Fruit fly (Drosophila melanogaster): ENCODE measurements around the gene nAChRbeta1.

Gene nAChRbeta1

DNA sequence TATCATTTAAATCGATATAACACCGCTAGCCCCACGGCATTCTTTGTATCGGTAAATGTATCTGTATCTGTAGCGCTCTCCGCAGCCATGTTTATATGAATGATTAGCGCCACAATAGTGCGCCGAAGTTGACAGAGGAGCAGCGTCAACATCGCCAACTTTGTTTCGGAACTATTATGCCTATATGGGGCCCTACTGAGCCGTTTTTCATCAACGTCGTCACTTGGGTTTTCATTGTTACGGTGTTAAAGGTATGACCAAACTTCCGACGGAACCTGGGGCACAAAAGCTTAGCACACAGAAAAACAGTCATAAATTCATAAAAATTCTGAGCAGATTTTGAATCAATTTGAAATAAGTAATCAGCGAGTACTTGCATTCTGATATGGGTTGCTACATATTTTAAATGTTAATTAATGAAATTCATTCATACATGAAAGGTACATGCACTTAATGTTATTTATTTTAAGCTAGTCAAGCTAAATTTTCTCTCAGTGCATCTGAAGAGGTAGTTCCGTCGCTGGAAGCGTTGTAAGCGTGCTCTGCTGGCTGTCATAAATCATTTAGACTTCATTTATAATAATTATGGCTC, 32.4 kb downstream of the nAChRbeta1 start, which contains the start of gene CG15023:
TSS of gene CG15023 (minus strand) at position 51 of the 592 bp plus-strand sequence.
- TF ChIP-seq ey (GFP tag; optimal IDR thresholded peaks at IDR 0.05) (no peak), Sp1 (GFP tag; optimal IDR thresholded peaks at IDR 0.05) (no peak), brk (GFP tag; optimal IDR thresholded peaks at IDR 0.05) (no peak), dsf (GFP tag; optimal IDR thresholded peaks at IDR 0.05; ENCODE audit: borderline replicate concordance) (no peak), Rel (GFP tag; optimal IDR thresholded peaks at IDR 0.05) (no peak), Rel (tag; optimal IDR thresholded peaks at IDR 0.05) (no peak), Hr83 (GFP tag; optimal IDR thresholded peaks at IDR 0.05; ENCODE audit: poor library complexity, severe bottlenecking) (no peak), tai (GFP tag; optimal IDR thresholded peaks at IDR 0.05) (no peak), psq (GFP tag; optimal IDR thresholded peaks at IDR 0.05) (no peak)

- no peak for TF ChIP-seq fru (GFP tag; optimal IDR thresholded peaks at IDR 0.05)
- no peak for TF ChIP-seq brk (GFP tag; optimal IDR thresholded peaks at IDR 0.05)
- no peak for TF ChIP-seq woc (GFP tag; optimal IDR thresholded peaks at IDR 0.05)
- TF ChIP-seq jim (GFP tag; optimal IDR thresholded peaks at IDR 0.05) = no peak
- no peak for TF ChIP-seq rgr (GFP tag; optimal IDR thresholded peaks at IDR 0.05)
These were observed 34.7 kb downstream of the nAChRbeta1 start, which contains the start of gene CG15024 for dm6 chr3L:4463773-4464301. CG15024 (minus strand) TSS chr3L:4463823.

DNA sequence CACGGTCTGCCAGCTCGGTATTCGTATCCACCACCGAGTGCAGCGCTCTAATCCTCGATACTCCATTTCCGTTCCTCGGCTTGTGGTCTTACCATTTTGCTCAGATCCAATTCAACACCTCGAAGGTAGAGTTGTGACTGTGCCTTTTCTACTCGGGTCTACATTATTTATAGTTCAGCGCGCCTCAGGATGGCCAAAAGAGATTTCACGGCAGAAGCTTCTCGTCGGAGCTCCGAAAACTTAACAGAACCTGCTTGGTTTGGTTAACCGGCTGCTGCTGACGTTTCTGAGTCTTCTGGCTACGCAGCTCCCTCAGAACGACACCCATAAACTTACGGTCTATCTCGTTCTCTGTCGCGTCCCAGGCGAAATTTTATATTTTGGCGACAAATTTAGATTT, 37.4 kb downstream of the nAChRbeta1 start, which contains the start of gene CG32241:
TSS of gene CG32241 (minus strand) at position 101 of the 400 bp plus-strand sequence.
- no peak for TF ChIP-seq brk (GFP tag; optimal IDR thresholded peaks at IDR 0.05)
- no peak for TF ChIP-seq Jra (GFP tag; optimal IDR thresholded peaks at IDR 0.05)
- TF ChIP-seq Sp1 (GFP tag; optimal IDR thresholded peaks at IDR 0.05) = no peak
- no peak for TF ChIP-seq foxo (GFP tag; optimal IDR thresholded peaks at IDR 0.05)
- TF ChIP-seq Mio (GFP tag; optimal IDR thresholded peaks at IDR 0.05) = no peak
- TF ChIP-seq Abd-B (GFP tag; optimal IDR thresholded peaks at IDR 0.05) = no peak
- no peak for TF ChIP-seq Hr83 (GFP tag; optimal IDR thresholded peaks at IDR 0.05; ENCODE audit: poor library complexity, severe bottlenecking)

DNA sequence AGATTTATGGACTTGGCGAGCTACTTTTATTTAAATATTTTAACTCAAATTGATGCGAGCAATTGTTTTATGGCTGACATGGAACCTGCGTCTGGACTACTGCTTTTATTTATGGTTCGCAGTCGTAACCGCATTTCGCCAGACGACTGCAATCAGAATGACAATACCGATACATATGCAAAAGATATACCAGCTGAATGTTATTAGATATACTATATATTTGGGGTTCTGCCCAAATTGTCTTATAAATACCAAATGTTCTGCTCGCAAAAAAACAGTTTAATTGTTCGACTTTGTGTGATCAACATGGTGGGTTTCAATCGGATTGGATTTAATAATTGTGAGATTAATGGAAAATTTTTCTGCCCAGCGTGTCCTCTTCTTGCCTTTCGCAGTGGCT, 40.6 kb downstream of the nAChRbeta1 start, which contains the start of gene CG32249:
TSS of gene CG32249 (plus strand) at position 301 of the 400 bp plus-strand sequence.
- TF ChIP-seq lola (GFP tag; optimal IDR thresholded peaks at IDR 0.05) (no peak), psq (GFP tag; optimal IDR thresholded peaks at IDR 0.05) (no peak), tai (GFP tag; optimal IDR thresholded peaks at IDR 0.05) (no peak), br (GFP tag; optimal IDR thresholded peaks at IDR 0.05) (no peak), dl (GFP tag; optimal IDR thresholded peaks at IDR 0.05; ENCODE audit: insufficient read depth in 1 of 2, partially characterized antibody in 2 of 2) (no peak), N (GFP tag; optimal IDR thresholded peaks at IDR 0.05) (no peak), woc (GFP tag; optimal IDR thresholded peaks at IDR 0.05) (no peak), Hnf4 (GFP tag; optimal IDR thresholded peaks at IDR 0.05) (no peak), sv (GFP tag; optimal IDR thresholded peaks at IDR 0.05) (no peak)

dm6 chr3L:4471449-4471848, 42.3 kb downstream of the nAChRbeta1 start, which contains the start of gene CG32248:
CG32248 (plus strand) TSS chr3L:4471749.
- TF ChIP-seq OdsH (GFP tag; optimal IDR thresholded peaks at IDR 0.05) = no peak
- no peak for TF ChIP-seq Hr78 (GFP tag; optimal IDR thresholded peaks at IDR 0.05)
- TF ChIP-seq Abd-B (GFP tag; optimal IDR thresholded peaks at IDR 0.05) = no peak
- TF ChIP-seq usp (GFP tag; optimal IDR thresholded peaks at IDR 0.05) = no peak
- no peak for TF ChIP-seq Dfd (GFP tag; optimal IDR thresholded peaks at IDR 0.05)
- TF ChIP-seq fru (GFP tag; optimal IDR thresholded peaks at IDR 0.05) = no peak
- TF ChIP-seq lola (GFP tag; optimal IDR thresholded peaks at IDR 0.05) = no peak
- TF ChIP-seq CG9705 (GFP tag; optimal IDR thresholded peaks at IDR 0.05) = no peak
- no peak for TF ChIP-seq psq (GFP tag; optimal IDR thresholded peaks at IDR 0.05)
- TF ChIP-seq brk (GFP tag; optimal IDR thresholded peaks at IDR 0.05) = no peak
- TF ChIP-seq rgr (GFP tag; optimal IDR thresholded peaks at IDR 0.05) = no peak
- TF ChIP-seq Sp1 (GFP tag; optimal IDR thresholded peaks at IDR 0.05) = no peak
- no peak for TF ChIP-seq sage (GFP tag; optimal IDR thresholded peaks at IDR 0.05)
- no peak for TF ChIP-seq pan (optimal IDR thresholded peaks at IDR 0.05)
- TF ChIP-seq N (GFP tag; optimal IDR thresholded peaks at IDR 0.05) = no peak

All from whole organism, wandering third instar larva.